Worm (Caenorhabditis elegans) whole organism, L3 larva: Measurements from ENCODE around the gene alh-3.

ENCODE experiments used
- ama-1 ChIP-seq: fragments of 150-350 bp; optimal IDR thresholded peaks from 2 replicates; lab custom pipeline; 2018
- fkh-10 ChIP-seq: sonication (generic microtip); optimal IDR thresholded peaks from 2 replicates; lab custom pipeline; 2017; ENCODE audit warnings: missing biosample characterization, missing genetic modification reagents, missing genetic modification characterization
- lin-39 ChIP-seq: fragments of 150-350 bp; optimal IDR thresholded peaks from 2 replicates; lab custom pipeline; 2018; ENCODE audit warnings: missing biosample characterization, missing genetic modification reagents, missing genetic modification characterization
- mdl-1 ChIP-seq: fragments of 150-350 bp; optimal IDR thresholded peaks from 2 replicates; lab custom pipeline; 2014; ENCODE audit warnings: missing biosample characterization, missing genetic modification characterization
- nhr-11 ChIP-seq: fragments of 150-350 bp; optimal IDR thresholded peaks from 2 replicates; lab custom pipeline; 2014; ENCODE audit warnings: missing biosample characterization, missing genetic modification characterization
- snpc-4 ChIP-seq: fragments of 150-350 bp; optimal IDR thresholded peaks from 2 replicates; lab custom pipeline; 2014; ENCODE audit warnings: missing biosample characterization, missing genetic modification characterization
- tbx-2 ChIP-seq: sonication (generic microtip); optimal IDR thresholded peaks from 2 replicates; lab custom pipeline; 2016; ENCODE audit warnings: mild to moderate bottlenecking, missing genetic modification characterization, missing compliant biosample characterization
- ztf-4 ChIP-seq: fragments of 150-350 bp; optimal IDR thresholded peaks from 2 replicates; lab custom pipeline; 2014; ENCODE audit warnings: missing biosample characterization, missing genetic modification characterization

DNA sequence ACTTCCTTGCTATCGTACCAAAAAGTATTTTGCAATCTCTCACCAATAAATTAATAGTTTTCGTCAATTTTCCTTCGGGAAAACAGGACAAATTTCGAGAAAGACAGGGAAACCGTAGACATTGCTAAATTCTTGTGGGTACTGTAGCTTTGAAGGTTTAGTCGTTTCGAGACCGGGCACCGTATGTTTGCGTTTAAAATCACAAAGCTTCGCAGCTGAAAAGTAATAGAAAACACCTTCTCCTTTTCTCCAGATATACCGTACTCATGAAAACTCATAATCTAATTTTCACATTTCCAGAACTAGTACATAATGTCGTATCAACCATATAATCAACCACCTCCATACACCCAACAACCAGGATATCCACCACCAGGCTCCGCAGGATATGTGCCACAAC lies 13.4 kb upstream of the alh-3 start, which contains the start of gene F13H10.6:
- no peak for TF ChIP-seq snpc-4 (tag; lab: Kevin White, UChicago)
- TF ChIP-seq fkh-10 (GFP tag; lab: Kevin White, UChicago): no peak
- no peak for TF ChIP-seq lin-39 (tag; lab: Kevin White, UChicago)
- TF ChIP-seq nhr-11 (tag; lab: Kevin White, UChicago): no peak
- TF ChIP-seq ztf-4 (tag; lab: Kevin White, UChicago): no peak
- TF ChIP-seq tbx-2 (tag; lab: Kevin White, UChicago): no peak
- no peak for TF ChIP-seq ama-1 (lab: Kevin White, UChicago)
- no peak for TF ChIP-seq mdl-1 (tag; lab: Kevin White, UChicago)
